Worm (Caenorhabditis elegans) whole organism, L1 larva: Measurements from ENCODE around the gene C45G9.10.

Experiments
- alr-1 ChIP-seq: fragments of 200-800 bp; sonication (Bioruptor generic); optimal IDR thresholded peaks from 2 replicates; lab custom pipeline; 2018; ENCODE audit warnings: borderline replicate concordance, mild to moderate bottlenecking, missing genetic modification characterization, missing compliant biosample characterization
- ama-1 ChIP-seq: fragments of 150-350 bp; optimal IDR thresholded peaks from 2 replicates; lab custom pipeline; 2014
- fkh-8 ChIP-seq: sonication (generic microtip); optimal IDR thresholded peaks from 2 replicates; lab custom pipeline; 2016; ENCODE audit warnings: mild to moderate bottlenecking, missing genetic modification characterization, missing compliant biosample characterization
- nhr-12 ChIP-seq: sonication (generic microtip); optimal IDR thresholded peaks from 2 replicates; lab custom pipeline; 2017; ENCODE audit warnings: missing biosample characterization, missing genetic modification characterization
- nhr-28 ChIP-seq: fragments of 150-350 bp; optimal IDR thresholded peaks from 2 replicates; lab custom pipeline; 2014; ENCODE audit warnings: missing biosample characterization, missing genetic modification characterization
- nhr-84 ChIP-seq: sonication (generic microtip); optimal IDR thresholded peaks from 2 replicates; lab custom pipeline; 2017; ENCODE audit warnings: missing biosample characterization, missing genetic modification characterization
- rnt-1 ChIP-seq: sonication (generic microtip); optimal IDR thresholded peaks from 2 replicates; lab custom pipeline; 2016; ENCODE audit warnings: mild to moderate bottlenecking, missing genetic modification characterization, moderate library complexity, missing compliant biosample characterization
- skn-1 ChIP-seq: fragments of 150-350 bp; optimal IDR thresholded peaks from 2 replicates; lab custom pipeline; 2014; ENCODE audit warnings: missing biosample characterization, missing genetic modification characterization
- tbx-2 ChIP-seq: sonication (generic microtip); optimal IDR thresholded peaks from 2 replicates; lab custom pipeline; 2016; ENCODE audit warnings: missing genetic modification characterization, missing compliant biosample characterization

DNA sequence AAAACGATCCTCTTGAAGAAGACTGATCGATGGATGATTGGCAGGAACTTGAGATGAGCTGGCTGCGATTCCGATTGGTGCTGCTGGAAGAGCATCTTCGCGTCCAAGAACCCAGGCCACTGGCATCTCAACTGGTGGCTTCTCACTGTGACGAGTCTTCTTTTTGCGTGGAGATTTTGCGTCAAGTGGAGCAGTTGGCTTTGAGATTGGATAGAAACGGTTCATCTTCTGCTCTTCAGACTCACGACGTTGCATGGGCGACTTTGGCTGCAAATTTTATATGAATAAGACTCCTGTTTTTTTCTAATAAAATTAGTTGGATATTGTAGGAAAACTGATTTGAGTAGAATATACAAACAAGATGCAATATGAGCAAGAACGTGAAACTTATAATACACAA is 51.0 kb downstream of the C45G9.10 start:
- TF ChIP-seq fkh-8 (tag; lab: Kevin White, UChicago) (no peak), ama-1 (lab: Kevin White, UChicago) (no peak), alr-1 (tag; lab: Kevin White, UChicago) (no peak), rnt-1 (tag; lab: Kevin White, UChicago) (no peak), nhr-84 (tag; lab: Kevin White, UChicago) (no peak), nhr-12 (no peak), tbx-2 (tag; lab: Kevin White, UChicago) (no peak), skn-1 (tag; lab: Kevin White, UChicago) (no peak), nhr-28 (no peak)
